Worm (Caenorhabditis elegans) whole organism, L4 larva: ENCODE measurements around the gene D1046.18.

Experiments
- F37D6.2 ChIP-seq: sonication (generic microtip); optimal IDR thresholded peaks from 2 replicates; lab custom pipeline; 2016; ENCODE audit warnings: mild to moderate bottlenecking, missing genetic modification characterization, missing compliant biosample characterization
- F49E8.2 ChIP-seq: sonication (generic microtip); optimal IDR thresholded peaks from 2 replicates; lab custom pipeline; 2016; ENCODE audit warnings: missing compliant biosample characterization, mild to moderate bottlenecking, missing genetic modification characterization, borderline replicate concordance
- R02D3.7 ChIP-seq: fragments of 150-350 bp; sonication (generic microtip); optimal IDR thresholded peaks from 3 replicates; lab custom pipeline; 2014; ENCODE audit warnings: missing biosample characterization, missing genetic modification characterization
- Y48G9A.11 ChIP-seq: fragments of 200-800 bp; sonication (Bioruptor generic); IDR thresholded peaks from 2 replicates; pipeline ENCODE4 v1.3.6; 2022; ENCODE audit warnings: missing genetic modification reagents, missing genetic modification characterization, missing compliant biosample characterization
- Y75B8A.6 ChIP-seq: fragments of 200-800 bp; sonication (Bioruptor generic); IDR thresholded peaks from 2 replicates; pipeline ENCODE4 v1.3.6; 2022; ENCODE audit warnings: missing genetic modification reagents, missing genetic modification characterization, missing compliant biosample characterization
- ZK337.2 ChIP-seq: fragments of 200-800 bp; sonication (Bioruptor generic); IDR thresholded peaks from 2 replicates; pipeline ENCODE4 v1.3.6; 2022; ENCODE audit warnings: missing genetic modification reagents, missing genetic modification characterization, missing compliant biosample characterization
- ZK546.5 ChIP-seq, 2 experiments: sonication (generic microtip); optimal IDR thresholded peaks; 2 replicates each; lab custom pipeline; 2017; ENCODE audit warnings: missing biosample characterization in 2 of 2, missing genetic modification characterization in 2 of 2
- aha-1 ChIP-seq: fragments of 150-350 bp; peaks from one replicate; lab custom pipeline; 2014; ENCODE audit warnings: missing biosample characterization, missing genetic modification characterization
- attf-4 ChIP-seq: sonication (generic microtip); optimal IDR thresholded peaks from 3 replicates; lab custom pipeline; 2017; ENCODE audit warnings: missing biosample characterization, missing genetic modification characterization
- ceh-20 ChIP-seq: fragments of 200-800 bp; sonication (Bioruptor generic); IDR thresholded peaks from 2 replicates; pipeline ENCODE4 v1.3.6; 2022; ENCODE audit warnings: missing genetic modification reagents, missing genetic modification characterization, missing compliant biosample characterization
- ceh-28 ChIP-seq: fragments of 150-350 bp; optimal IDR thresholded peaks from 2 replicates; lab custom pipeline; 2014; ENCODE audit warnings: missing biosample characterization, missing genetic modification reagents, missing genetic modification characterization
- ceh-44 ChIP-seq: fragments of 200-800 bp; sonication (Bioruptor generic); IDR thresholded peaks from 2 replicates; pipeline ENCODE4 v1.3.6; 2022; ENCODE audit warnings: missing genetic modification reagents, missing genetic modification characterization, missing compliant biosample characterization
- daf-16 ChIP-seq, 3 experiments: sonication (generic microtip); optimal IDR thresholded peaks; 2 replicates each; lab custom pipeline; 2016 to 2017; ENCODE audit warnings: missing genetic modification characterization in 3 of 3, missing genetic modification reagents in 3 of 3, mild to moderate bottlenecking in 2 of 3, missing compliant biosample characterization in 2 of 3, missing biosample characterization in 1 of 3, moderate library complexity in 1 of 3
- daf-19 ChIP-seq: fragments of 200-800 bp; sonication (Bioruptor generic); conservative IDR thresholded peaks from 2 replicates; pipeline ENCODE4 v1.3.6; 2022; ENCODE audit warnings: missing genetic modification characterization, missing compliant biosample characterization
- dmd-6 ChIP-seq: fragments of 200-800 bp; sonication (Bioruptor generic); IDR thresholded peaks from 2 replicates; pipeline ENCODE4 v1.3.6; 2022; ENCODE audit warnings: missing genetic modification reagents, missing genetic modification characterization, missing compliant biosample characterization
- dmd-8 ChIP-seq: fragments of 200-800 bp; sonication (Bioruptor generic); IDR thresholded peaks from 2 replicates; pipeline ENCODE4 v1.3.6; 2022; ENCODE audit warnings: missing genetic modification characterization, missing compliant biosample characterization
- dmd-9 ChIP-seq: fragments of 200-800 bp; sonication (Bioruptor generic); IDR thresholded peaks from 2 replicates; pipeline ENCODE4 v1.3.6; 2022; ENCODE audit warnings: missing genetic modification reagents, missing genetic modification characterization, missing compliant biosample characterization
- dpl-1 ChIP-seq: fragments of 150-350 bp; optimal IDR thresholded peaks from 2 replicates; lab custom pipeline; 2014; ENCODE audit warnings: missing biosample characterization, missing genetic modification reagents, missing genetic modification characterization
- fkh-10 ChIP-seq: fragments of 150-350 bp; optimal IDR thresholded peaks from 2 replicates; lab custom pipeline; 2014; ENCODE audit warnings: missing biosample characterization, missing genetic modification reagents, missing genetic modification characterization
- hif-1 ChIP-seq, 2 experiments: sonication (generic microtip); optimal IDR thresholded peaks; 2 replicates each; lab custom pipeline; 2016 to 2017; ENCODE audit warnings: missing compliant biosample characterization in 2 of 2, missing genetic modification characterization in 2 of 2, missing genetic modification reagents in 2 of 2, missing genotype in 2 of 2, mild to moderate bottlenecking in 1 of 2
- hlh-30 ChIP-seq: sonication (generic microtip); optimal IDR thresholded peaks from 2 replicates; lab custom pipeline; 2017; ENCODE audit warnings: antibody characterized with exemption, mild to moderate bottlenecking, missing genetic modification characterization, missing compliant biosample characterization; ENCODE audit not compliant: insufficient read depth
- hmg-1.1 ChIP-seq: fragments of 200-800 bp; sonication (Bioruptor generic); IDR thresholded peaks from 2 replicates; pipeline ENCODE4 v1.3.6; 2022; ENCODE audit warnings: missing genetic modification reagents, missing genetic modification characterization, missing compliant biosample characterization
- lim-7 ChIP-seq: fragments of 200-800 bp; sonication (Bioruptor generic); IDR thresholded peaks from 2 replicates; pipeline ENCODE4 v1.3.6; 2022; ENCODE audit warnings: missing genetic modification characterization, missing compliant biosample characterization
- lin-1 ChIP-seq: fragments of 200-800 bp; sonication (Bioruptor generic); IDR thresholded peaks from 2 replicates; pipeline ENCODE4 v1.3.6; 2022; ENCODE audit warnings: missing genetic modification reagents, missing genetic modification characterization, missing compliant biosample characterization
- lin-29 ChIP-seq: fragments of 200-800 bp; sonication (Bioruptor generic); IDR thresholded peaks from 2 replicates; pipeline ENCODE4 v1.3.6; 2022; ENCODE audit warnings: missing genetic modification reagents, missing genetic modification characterization, missing compliant biosample characterization
- lin-39 ChIP-seq: fragments of 150-350 bp; optimal IDR thresholded peaks from 2 replicates; lab custom pipeline; 2014; ENCODE audit warnings: missing biosample characterization, missing genetic modification reagents, missing genetic modification characterization
- lir-3 ChIP-seq: sonication (generic microtip); optimal IDR thresholded peaks from 2 replicates; lab custom pipeline; 2016; ENCODE audit warnings: mild to moderate bottlenecking, missing genetic modification characterization, missing compliant biosample characterization
- lsy-2 ChIP-seq, 2 experiments: fragments of 150-350 bp in 1 of 2; sonication (generic microtip) in 1 of 2; optimal IDR thresholded peaks; 2 replicates each; lab custom pipeline; 2014 to 2017; ENCODE audit warnings: missing biosample characterization in 2 of 2, missing genetic modification characterization in 2 of 2
- mep-1 ChIP-seq: fragments of 150-350 bp; sonication (generic microtip); optimal IDR thresholded peaks from 3 replicates; lab custom pipeline; 2014; ENCODE audit warnings: missing biosample characterization, missing genetic modification characterization
- mes-2 ChIP-seq: sonication (generic microtip); optimal IDR thresholded peaks from 2 replicates; lab custom pipeline; 2016; ENCODE audit warnings: missing genotype, mild to moderate bottlenecking, missing genetic modification characterization, missing compliant biosample characterization; ENCODE audit not compliant: poor library complexity, severe bottlenecking
- nhr-102 ChIP-seq: sonication (generic microtip); optimal IDR thresholded peaks from 2 replicates; lab custom pipeline; 2016; ENCODE audit warnings: mild to moderate bottlenecking, missing genetic modification characterization, moderate library complexity, missing compliant biosample characterization
- nhr-111 ChIP-seq: fragments of 200-800 bp; sonication (Bioruptor generic); optimal IDR thresholded peaks from 2 replicates; lab custom pipeline; 2018; ENCODE audit warnings: mild to moderate bottlenecking, missing genetic modification characterization, missing compliant biosample characterization
- nhr-28 ChIP-seq: fragments of 150-350 bp; optimal IDR thresholded peaks from 2 replicates; lab custom pipeline; 2014; ENCODE audit warnings: missing biosample characterization, missing genetic modification characterization
- php-3 ChIP-seq: fragments of 200-800 bp; sonication (Bioruptor generic); IDR thresholded peaks from 2 replicates; pipeline ENCODE4 v1.3.6; 2022; ENCODE audit warnings: missing genetic modification reagents, missing genetic modification characterization, missing compliant biosample characterization
- rbr-2 ChIP-seq: sonication (generic microtip); optimal IDR thresholded peaks from 2 replicates; lab custom pipeline; 2016; ENCODE audit warnings: missing genotype, missing genetic modification characterization, missing compliant biosample characterization
- snpc-1.2 ChIP-seq: fragments of 200-800 bp; sonication (Bioruptor generic); IDR thresholded peaks from 2 replicates; pipeline ENCODE4 v1.3.6; 2022; ENCODE audit warnings: missing genetic modification reagents, missing genetic modification characterization, missing compliant biosample characterization
- spr-3 ChIP-seq: fragments of 200-800 bp; sonication (Bioruptor generic); optimal IDR thresholded peaks from 2 replicates; lab custom pipeline; 2018; ENCODE audit warnings: mild to moderate bottlenecking, missing genetic modification characterization, missing compliant biosample characterization
- tag-97 ChIP-seq: fragments of 200-800 bp; sonication (Bioruptor generic); IDR thresholded peaks from 2 replicates; pipeline ENCODE4 v1.3.6; 2022; ENCODE audit warnings: missing genetic modification characterization, missing compliant biosample characterization
- unc-130 ChIP-seq: sonication (generic microtip); optimal IDR thresholded peaks from 2 replicates; lab custom pipeline; 2016; ENCODE audit warnings: missing genetic modification reagents, missing genetic modification characterization, missing compliant biosample characterization
- unc-39 ChIP-seq: sonication (generic microtip); optimal IDR thresholded peaks from 2 replicates; lab custom pipeline; 2017; ENCODE audit warnings: missing biosample characterization, missing genetic modification characterization
- zag-1 ChIP-seq: fragments of 150-350 bp; optimal IDR thresholded peaks from 2 replicates; lab custom pipeline; 2014; ENCODE audit warnings: missing biosample characterization, missing genetic modification characterization
- zfp-2 ChIP-seq: sonication (generic microtip); optimal IDR thresholded peaks from 2 replicates; lab custom pipeline; 2016; ENCODE audit warnings: mild to moderate bottlenecking, missing genetic modification characterization, missing compliant biosample characterization
- zip-2 ChIP-seq: fragments of 150-350 bp; optimal IDR thresholded peaks from 2 replicates; lab custom pipeline; 2014; ENCODE audit warnings: missing biosample characterization, missing genetic modification characterization
- ztf-11 ChIP-seq: fragments of 150-350 bp; optimal IDR thresholded peaks from 2 replicates; lab custom pipeline; 2014; ENCODE audit warnings: missing biosample characterization, missing genetic modification characterization

The D1046.18 gene

ce11 chrIV:8964042-8964441, 34.0 kb downstream of the D1046.18 start (continued):
- TF ChIP-seq php-3 (GFP tag; lab: Robert Waterston, UW), result 0 out of 2 replicates have a peak, but pooled peaks have one; percentile 28
- peak; percentile 58; the same call in 1 of the 2 replicates for TF ChIP-seq Y48G9A.11 (GFP tag; lab: Robert Waterston, UW)

DNA sequence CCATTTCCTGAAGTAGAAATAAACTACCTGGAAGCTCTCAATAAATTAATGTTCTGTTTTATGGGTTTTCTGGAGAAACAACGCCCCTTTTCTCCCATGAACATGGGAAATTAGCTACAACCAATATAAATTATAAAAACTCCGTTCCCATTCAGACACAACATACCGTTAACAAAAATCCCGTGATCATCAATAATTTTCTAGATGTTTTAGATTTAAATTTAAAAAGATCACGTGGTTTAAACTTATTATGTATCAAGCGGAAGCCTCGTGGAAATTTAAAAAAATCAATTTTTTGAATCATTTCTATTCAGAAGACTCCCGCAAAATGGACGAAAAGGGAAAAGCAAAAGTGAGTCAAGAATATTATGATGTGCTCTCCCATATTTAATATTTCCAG, 35.8 kb downstream of the D1046.18 start, which contains the start of gene C53B4.2:
Gene C53B4.2 (plus strand): TSS at position 301 of the 400 bp plus-strand sequence.
- TF ChIP-seq dpl-1 (GFP tag; lab: Kevin White, UChicago) (no peak), lin-29 (GFP tag; lab: Robert Waterston, UW) (no peak), Y75B8A.6 (GFP tag; lab: Robert Waterston, UW) (no peak), lir-3 (no peak), snpc-1.2 (no peak), lsy-2 (tag; optimal IDR thresholded peaks at IDR 0.05; lab: Kevin White, UChicago) (no peak), spr-3 (GFP tag; lab: Kevin White, UChicago) (no peak), rbr-2 (no peak), ZK546.5 (tag; optimal IDR thresholded peaks at IDR 0.05; lab: Kevin White, UChicago) (no peak), mep-1 (tag; lab: Kevin White, UChicago) (no peak), unc-39 (tag; lab: Kevin White, UChicago) (no peak), daf-19 (GFP tag; lab: Robert Waterston, UW) (no peak), dmd-6 (GFP tag; lab: Robert Waterston, UW) (no peak), R02D3.7 (no peak)
- TF ChIP-seq, all 104 proteins: peak for 0

- TF ChIP-seq hlh-30 (tag; lab: Kevin White, UChicago), result no peak
- TF ChIP-seq aha-1 (tag; lab: Kevin White, UChicago), result peak; percentile 8
- TF ChIP-seq mes-2 (tag; lab: Kevin White, UChicago), result no peak
- no peak for TF ChIP-seq hif-1 (tag; optimal IDR thresholded peaks at IDR 0.05; lab: Kevin White, UChicago)
These were observed 37.9 kb downstream of the D1046.18 start, which contains the start of gene suex-2 for ce11 chrIV:8967990-8968389. suex-2 (plus strand) TSS chrIV:8968290.

ce11 chrIV:8973249-8973958, 43.4 kb downstream of the D1046.18 start, which contains the start of gene C53B4.3:
C53B4.3 (minus strand) TSS chrIV:8973712.
- no peak for TF ChIP-seq attf-4 (tag; lab: Kevin White, UChicago)
- peak; percentile 40 for TF ChIP-seq nhr-102 (tag; lab: Kevin White, UChicago)
- TF ChIP-seq dmd-9 (GFP tag; lab: Robert Waterston, UW), result peak; percentile 91
- TF ChIP-seq dmd-6 (GFP tag; lab: Robert Waterston, UW), result peak; percentile 64
- no peak for TF ChIP-seq zfp-2 (tag; lab: Kevin White, UChicago)
- TF ChIP-seq ZK337.2 (GFP tag; lab: Robert Waterston, UW), result peak; percentile 90
- no peak for TF ChIP-seq lin-39 (tag; lab: Kevin White, UChicago)
- no peak for TF ChIP-seq daf-19 (GFP tag; lab: Robert Waterston, UW)
- peak; percentile 46 for TF ChIP-seq F49E8.2 (tag; lab: Kevin White, UChicago)
- no peak for TF ChIP-seq lin-1 (GFP tag; lab: Robert Waterston, UW)
- TF ChIP-seq spr-3 (GFP tag; lab: Kevin White, UChicago), result no peak
- no peak for TF ChIP-seq daf-16 (GFP tag; optimal IDR thresholded peaks at IDR 0.05; lab: Kevin White, UChicago)
- TF ChIP-seq daf-16 (tag; optimal IDR thresholded peaks at IDR 0.05; lab: Kevin White, UChicago), result peak; percentile 42
- no peak for TF ChIP-seq ceh-44 (GFP tag; lab: Robert Waterston, UW)
- no peak for TF ChIP-seq zag-1 (tag; lab: Kevin White, UChicago)
- TF ChIP-seq hmg-1.1 (GFP tag; lab: Robert Waterston, UW), result no peak
- no peak for TF ChIP-seq dmd-8
- TF ChIP-seq nhr-28 (tag; lab: Kevin White, UChicago), result peak; percentile 75
- peak; percentile 98 for TF ChIP-seq mes-2 (tag; lab: Kevin White, UChicago)
- TF ChIP-seq ZK546.5 (tag; optimal IDR thresholded peaks at IDR 0.05; lab: Kevin White, UChicago), result no peak
- no peak for TF ChIP-seq F37D6.2 (tag; lab: Kevin White, UChicago)
- no peak for TF ChIP-seq zip-2
- no peak for TF ChIP-seq tag-97 (GFP tag; lab: Robert Waterston, UW)
- TF ChIP-seq fkh-10 (GFP tag; lab: Kevin White, UChicago), result no peak
- peak; percentile 85 for TF ChIP-seq unc-130 (GFP tag; lab: Kevin White, UChicago)
- no peak for TF ChIP-seq nhr-111
- no peak for TF ChIP-seq lim-7 (GFP tag; lab: Robert Waterston, UW)
- TF ChIP-seq ceh-28 (tag; lab: Kevin White, UChicago), result no peak
- no peak; the same call in 1 of the 2 replicates for TF ChIP-seq ceh-20 (GFP tag; lab: Robert Waterston, UW)
- TF ChIP-seq ztf-11 (tag; lab: Kevin White, UChicago), result no peak
